Fruit fly (Drosophila melanogaster) S2 (cell line): ENCODE data around the gene Vajk2.

Source experiments
- CG8478 ChIP-seq: fragments of >200 bp; optimal IDR thresholded peaks from 2 replicates; lab custom pipeline; 2018
- CTCF ChIP-seq, 2 experiments: fragments of >200 bp; optimal IDR thresholded peaks; 2 replicates each; lab custom pipeline; 2018

DNA sequence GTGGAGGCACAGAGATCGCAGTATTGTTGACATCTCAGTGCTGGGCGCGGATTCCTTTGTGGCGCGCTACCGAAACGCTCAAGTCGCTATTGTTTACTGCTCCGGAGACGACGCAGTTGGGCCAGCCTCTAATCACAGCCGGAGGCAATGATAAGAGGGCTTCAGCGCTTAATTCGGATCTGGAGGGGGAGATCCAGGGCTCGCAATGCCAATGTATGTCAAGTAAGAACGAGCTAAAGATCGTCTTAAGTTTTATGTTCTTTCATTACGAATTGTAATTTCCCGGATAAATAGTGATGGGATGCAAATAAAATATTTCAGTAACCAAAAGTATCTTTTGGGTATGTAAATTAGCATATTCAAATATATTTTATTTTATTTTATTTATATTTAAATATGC is 35.4 kb upstream of the Vajk2 start, which contains the start of the genes NimB4 and NimB5:
- TF ChIP-seq CTCF (optimal IDR thresholded peaks at IDR 0.05; lab: Kevin White, UChicago): no peak
- TF ChIP-seq CG8478 (lab: Kevin White, UChicago): no peak
